Worm (Caenorhabditis elegans) whole organism, young adult: ENCODE data around the gene ugt-14.

Experiments
- C06A6.2 ChIP-seq: fragments of 200-800 bp; sonication (Bioruptor generic); conservative IDR thresholded peaks from 2 replicates; pipeline ENCODE4 v1.3.6; 2022; ENCODE audit warnings: missing genetic modification characterization, missing compliant biosample characterization
- T07F8.4 ChIP-seq: sonication (generic microtip); optimal IDR thresholded peaks from 2 replicates; lab custom pipeline; 2016; ENCODE audit warnings: mild to moderate bottlenecking, missing genetic modification characterization, moderate library complexity, missing compliant biosample characterization
- Y53F4B.3 ChIP-seq: fragments of 200-800 bp; sonication (Bioruptor generic); IDR thresholded peaks from 2 replicates; pipeline ENCODE4 v1.3.6; 2022; ENCODE audit warnings: missing genetic modification reagents, missing genetic modification characterization, missing compliant biosample characterization
- Y67H2A.10 ChIP-seq: fragments of 200-800 bp; sonication (Bioruptor generic); conservative IDR thresholded peaks from 2 replicates; pipeline ENCODE4 v1.3.6; 2022; ENCODE audit warnings: missing genetic modification reagents, missing genetic modification characterization, missing compliant biosample characterization
- ZK185.1 ChIP-seq: sonication (generic microtip); optimal IDR thresholded peaks from 2 replicates; lab custom pipeline; 2016; ENCODE audit warnings: mild to moderate bottlenecking, missing genetic modification characterization, missing compliant biosample characterization; ENCODE audit not compliant: poor library complexity, severe bottlenecking
- aptf-3 ChIP-seq: fragments of 200-800 bp; sonication (Bioruptor generic); IDR thresholded peaks from 2 replicates; pipeline ENCODE4 v1.3.6; 2022; ENCODE audit warnings: missing genetic modification characterization, missing compliant biosample characterization
- ccch-3 ChIP-seq: fragments of 200-800 bp; sonication (Bioruptor generic); optimal IDR thresholded peaks from 2 replicates; lab custom pipeline; 2018; ENCODE audit warnings: mild to moderate bottlenecking, missing genetic modification characterization, missing compliant biosample characterization
- ceh-100 ChIP-seq: fragments of 200-800 bp; sonication (Bioruptor generic); IDR thresholded peaks from 2 replicates; pipeline ENCODE4 v1.3.6; 2022; ENCODE audit warnings: missing genetic modification reagents, missing genetic modification characterization, missing compliant biosample characterization
- egl-18 ChIP-seq: fragments of 200-800 bp; sonication (Bioruptor generic); IDR thresholded peaks from 2 replicates; pipeline ENCODE4 v1.3.6; 2022; ENCODE audit warnings: missing genetic modification reagents, missing genetic modification characterization, missing compliant biosample characterization
- egl-44 ChIP-seq: fragments of 200-800 bp; sonication (Bioruptor generic); IDR thresholded peaks from 2 replicates; pipeline ENCODE4 v1.3.6; 2022; ENCODE audit warnings: missing genetic modification reagents, missing genetic modification characterization, missing compliant biosample characterization
- gei-17 ChIP-seq: fragments of 200-800 bp; sonication (Bioruptor generic); optimal IDR thresholded peaks from 2 replicates; lab custom pipeline; 2018; ENCODE audit warnings: mild to moderate bottlenecking, missing genetic modification characterization, missing compliant biosample characterization
- lin-26 ChIP-seq: fragments of 200-800 bp; sonication (Bioruptor generic); IDR thresholded peaks from 2 replicates; pipeline ENCODE4 v1.3.6; 2022; ENCODE audit warnings: missing genetic modification reagents, missing genetic modification characterization, missing compliant biosample characterization
- mel-28 ChIP-seq: sonication (generic microtip); optimal IDR thresholded peaks from 2 replicates; lab custom pipeline; 2016; ENCODE audit warnings: borderline replicate concordance, mild to moderate bottlenecking, missing genetic modification characterization, missing compliant biosample characterization
- nfya-2 ChIP-seq: fragments of 200-800 bp; sonication (Bioruptor generic); IDR thresholded peaks from 2 replicates; pipeline ENCODE4 v1.3.6; 2022; ENCODE audit warnings: missing genetic modification reagents, missing genetic modification characterization, missing compliant biosample characterization
- nhr-120 ChIP-seq: fragments of 200-800 bp; sonication (Bioruptor generic); IDR thresholded peaks from 2 replicates; pipeline ENCODE4 v1.3.6; 2022; ENCODE audit warnings: missing genetic modification characterization, missing compliant biosample characterization
- nhr-90 ChIP-seq: sonication (generic microtip); optimal IDR thresholded peaks from 2 replicates; lab custom pipeline; 2016; ENCODE audit warnings: missing genotype, mild to moderate bottlenecking, missing genetic modification characterization, missing compliant biosample characterization
- repo-1 ChIP-seq: sonication (generic microtip); optimal IDR thresholded peaks from 2 replicates; lab custom pipeline; 2017; ENCODE audit warnings: mild to moderate bottlenecking, missing genetic modification characterization, missing compliant biosample characterization
- rpc-1 ChIP-seq, 2 experiments: fragments of 150-350 bp in 1 of 2; sonication (generic microtip) in 1 of 2; optimal IDR thresholded peaks; 2 replicates each; lab custom pipeline; 2014 to 2018; ENCODE audit warnings: missing biosample characterization in 1 of 2, missing genetic modification characterization in 1 of 2, missing genetic modification reagents in 1 of 2, missing genotype in 1 of 2
- snpc-4 ChIP-seq, 5 experiments: fragments of 150-350 bp in 1 of 5; sonication (generic microtip) in 4 of 5; optimal IDR thresholded peaks; 2 replicates each; lab custom pipeline; 2014 to 2018; ENCODE audit warnings: missing genetic modification characterization in 5 of 5, missing biosample characterization in 3 of 5, antibody characterized with exemption in 2 of 5, mild to moderate bottlenecking in 2 of 5, missing compliant biosample characterization in 2 of 5, missing genotype in 2 of 5, moderate library complexity in 2 of 5, missing genetic modification reagents in 1 of 5
- unc-130 ChIP-seq: sonication (generic microtip); optimal IDR thresholded peaks from 2 replicates; lab custom pipeline; 2016; ENCODE audit warnings: missing genetic modification reagents, missing genetic modification characterization, missing compliant biosample characterization
- xnd-1 ChIP-seq: sonication (generic microtip); optimal IDR thresholded peaks from 2 replicates; lab custom pipeline; 2016; ENCODE audit warnings: missing genotype, missing genetic modification reagents, missing genetic modification characterization, missing compliant biosample characterization
- zim-3 ChIP-seq: sonication (generic microtip); optimal IDR thresholded peaks from 2 replicates; lab custom pipeline; 2017; ENCODE audit warnings: mild to moderate bottlenecking, missing genetic modification characterization, moderate library complexity, missing compliant biosample characterization
- ztf-6 ChIP-seq: fragments of 200-800 bp; sonication (Bioruptor generic); IDR thresholded peaks from 2 replicates; pipeline ENCODE4 v1.3.6; 2022; ENCODE audit warnings: missing genetic modification reagents, missing genetic modification characterization, missing compliant biosample characterization

ugt-14 gene

ce11 chrV:4948635-4949034 lies 42.6 kb downstream of the ugt-14 start, which contains the start of gene str-209:
TSS of gene str-209 (plus strand) at chrV:4948935.
- TF ChIP-seq egl-44 (GFP tag; lab: Robert Waterston, UW): no peak
- TF ChIP-seq Y53F4B.3: no peak

DNA sequence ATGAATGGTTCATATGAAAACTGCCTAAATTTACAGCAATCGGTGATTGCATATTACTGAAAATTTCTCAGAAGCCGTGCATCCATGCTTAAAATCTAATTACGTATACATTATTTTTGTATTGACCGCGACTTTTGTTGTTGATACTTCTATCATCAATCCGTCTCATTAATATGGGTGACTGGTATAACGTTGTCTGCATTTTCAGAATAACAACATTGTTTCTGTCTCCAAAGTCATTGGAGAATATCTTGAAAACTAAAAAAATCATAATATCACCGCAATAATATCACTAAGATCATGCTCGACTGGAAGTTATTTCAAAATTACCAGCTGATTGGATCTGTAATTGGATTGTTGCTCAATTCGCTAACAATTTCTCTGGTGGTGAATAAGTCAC lies 45.4 kb downstream of the ugt-14 start, which contains the start of gene str-207:
TSS of gene str-207 (plus strand) at position 301 of the 400 bp plus-strand sequence.
- TF ChIP-seq rpc-1 (optimal IDR thresholded peaks at IDR 0.05; lab: Kevin White, UChicago): no peak
- TF ChIP-seq rpc-1 (tag; optimal IDR thresholded peaks at IDR 0.05; lab: Kevin White, UChicago): no peak
- TF ChIP-seq T07F8.4 (tag; lab: Kevin White, UChicago): no peak

ce11 chrV:4956529-4956928 lies 50.5 kb downstream of the ugt-14 start, which contains the start of gene str-208:
TSS of gene str-208 (plus strand) at chrV:4956829.
- TF ChIP-seq aptf-3 (GFP tag; lab: Robert Waterston, UW): no peak
- no peak for TF ChIP-seq xnd-1 (tag; lab: Kevin White, UChicago)
- no peak for TF ChIP-seq repo-1 (tag; lab: Kevin White, UChicago)
- TF ChIP-seq snpc-4 (GFP tag; optimal IDR thresholded peaks at IDR 0.05; lab: Kevin White, UChicago): no peak
- no peak for TF ChIP-seq snpc-4 (tag; optimal IDR thresholded peaks at IDR 0.05; lab: Kevin White, UChicago)
- TF ChIP-seq nhr-90 (tag; lab: Kevin White, UChicago): no peak
- TF ChIP-seq lin-26 (GFP tag; lab: Robert Waterston, UW): no peak
- no peak for TF ChIP-seq zim-3 (tag; lab: Kevin White, UChicago)
- TF ChIP-seq mel-28 (tag; lab: Kevin White, UChicago): no peak
- TF ChIP-seq egl-18 (GFP tag; lab: Robert Waterston, UW): no peak
- no peak for TF ChIP-seq gei-17 (GFP tag; lab: Kevin White, UChicago)
- no peak for TF ChIP-seq nfya-2 (GFP tag; lab: Robert Waterston, UW)
- TF ChIP-seq nhr-120 (GFP tag; lab: Robert Waterston, UW): no peak
- TF ChIP-seq ztf-6 (GFP tag; lab: Robert Waterston, UW): no peak
- no peak for TF ChIP-seq ZK185.1 (tag; lab: Kevin White, UChicago)
- no peak for TF ChIP-seq Y67H2A.10
- no peak for TF ChIP-seq ceh-100
- no peak for TF ChIP-seq unc-130 (GFP tag; lab: Kevin White, UChicago)
- no peak for TF ChIP-seq C06A6.2 (GFP tag; lab: Robert Waterston, UW)

DNA sequence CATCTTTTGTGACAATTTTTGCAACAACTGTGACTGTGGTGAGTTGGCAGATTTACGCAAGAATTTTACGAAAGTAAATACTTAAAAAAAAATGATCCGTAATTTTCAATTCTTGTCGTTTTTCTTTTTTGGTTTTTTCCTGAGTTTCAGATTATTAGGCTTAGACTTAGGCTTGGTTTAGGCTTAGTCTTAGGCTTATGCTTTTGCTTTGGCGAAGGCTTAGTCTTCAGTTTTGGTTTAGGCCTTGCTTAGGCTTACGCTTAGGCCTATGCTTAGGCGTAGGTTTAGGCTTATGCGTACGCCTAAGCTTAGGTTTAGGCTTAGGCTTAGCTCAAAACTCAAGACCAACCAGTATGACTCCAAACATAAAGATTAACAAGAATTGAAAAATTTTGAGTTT lies 51.6 kb downstream of the ugt-14 start:
- TF ChIP-seq ccch-3 (GFP tag; lab: Kevin White, UChicago) (no peak), nfya-2 (GFP tag; lab: Robert Waterston, UW) (no peak)
